Worm (Caenorhabditis elegans) whole organism, L1 larva: ENCODE data around the gene tbb-2.

Experiments used
- C04F5.9 ChIP-seq: sonication (generic microtip); optimal IDR thresholded peaks from 2 replicates; lab custom pipeline; 2016; ENCODE audit warnings: missing genetic modification characterization, missing compliant biosample characterization
- C34B4.2 ChIP-seq: sonication (generic microtip); optimal IDR thresholded peaks from 2 replicates; lab custom pipeline; 2017; ENCODE audit warnings: mild to moderate bottlenecking, missing genetic modification characterization, missing compliant biosample characterization
- F16B12.6 ChIP-seq: fragments of 150-350 bp; optimal IDR thresholded peaks from 2 replicates; lab custom pipeline; 2014; ENCODE audit warnings: missing biosample characterization, missing genetic modification characterization
- Y116A8C.19 ChIP-seq: sonication (generic microtip); optimal IDR thresholded peaks from 2 replicates; lab custom pipeline; 2016; ENCODE audit warnings: missing compliant biosample characterization, missing genetic modification characterization, borderline replicate concordance
- alr-1 ChIP-seq: fragments of 200-800 bp; sonication (Bioruptor generic); optimal IDR thresholded peaks from 2 replicates; lab custom pipeline; 2018; ENCODE audit warnings: borderline replicate concordance, mild to moderate bottlenecking, missing genetic modification characterization, missing compliant biosample characterization
- aly-2 ChIP-seq: fragments of 150-350 bp; optimal IDR thresholded peaks from 2 replicates; lab custom pipeline; 2014; ENCODE audit warnings: missing biosample characterization, missing genetic modification characterization
- ceh-82 ChIP-seq, 3 experiments: fragments of 150-350 bp in 1 of 3; sonication (generic microtip) in 2 of 3; optimal IDR thresholded peaks; 2 replicates each; lab custom pipeline; 2014 to 2017; ENCODE audit warnings: missing biosample characterization in 3 of 3, missing genetic modification characterization in 3 of 3
- ceh-90 ChIP-seq: sonication (generic microtip); optimal IDR thresholded peaks from 2 replicates; lab custom pipeline; 2016; ENCODE audit warnings: missing genetic modification characterization, missing compliant biosample characterization
- dpl-1 ChIP-seq, 3 experiments: fragments of 150-350 bp in 2 of 3; sonication (generic microtip) in 1 of 3; optimal IDR thresholded peaks; 2 replicates each; lab custom pipeline; 2014 to 2017; ENCODE audit warnings: missing biosample characterization in 3 of 3, missing genetic modification characterization in 3 of 3, missing genetic modification reagents in 3 of 3
- efl-3 ChIP-seq: fragments of 200-800 bp; sonication (Bioruptor generic); optimal IDR thresholded peaks from 2 replicates; lab custom pipeline; 2018; ENCODE audit warnings: mild to moderate bottlenecking, missing genetic modification characterization, missing compliant biosample characterization
- egl-13 ChIP-seq: sonication (generic microtip); optimal IDR thresholded peaks from 2 replicates; lab custom pipeline; 2016; ENCODE audit warnings: missing genotype, missing genetic modification reagents, missing genetic modification characterization, missing compliant biosample characterization
- elt-2 ChIP-seq: sonication (generic microtip); optimal IDR thresholded peaks from 2 replicates; lab custom pipeline; 2016; ENCODE audit warnings: missing genetic modification characterization, mild to moderate bottlenecking, inconsistent platforms, missing compliant biosample characterization, missing genetic modification reagents
- ets-5 ChIP-seq: fragments of 200-800 bp; sonication (Bioruptor generic); IDR thresholded peaks from 2 replicates; pipeline ENCODE4 v1.3.6; 2022; ENCODE audit warnings: missing genetic modification characterization, missing compliant biosample characterization
- fkh-10 ChIP-seq: sonication (generic microtip); optimal IDR thresholded peaks from 2 replicates; lab custom pipeline; 2017; ENCODE audit warnings: missing biosample characterization, missing genetic modification reagents, missing genetic modification characterization
- fkh-4 ChIP-seq: sonication (generic microtip); optimal IDR thresholded peaks from 2 replicates; lab custom pipeline; 2016; ENCODE audit warnings: missing compliant biosample characterization, missing genetic modification characterization, borderline replicate concordance
- fkh-8 ChIP-seq: sonication (generic microtip); optimal IDR thresholded peaks from 2 replicates; lab custom pipeline; 2016; ENCODE audit warnings: mild to moderate bottlenecking, missing genetic modification characterization, missing compliant biosample characterization
- grh-1 ChIP-seq: fragments of 200-800 bp; sonication (Bioruptor generic); IDR thresholded peaks from 2 replicates; pipeline ENCODE4 v1.3.6; 2022; ENCODE audit warnings: missing genetic modification reagents, missing genetic modification characterization, missing compliant biosample characterization
- hpl-2 ChIP-seq: fragments of 150-350 bp; optimal IDR thresholded peaks from 2 replicates; lab custom pipeline; 2014; ENCODE audit warnings: missing biosample characterization, missing genetic modification reagents, missing genetic modification characterization
- lin-39 ChIP-seq: fragments of 150-350 bp; optimal IDR thresholded peaks from 2 replicates; lab custom pipeline; 2014; ENCODE audit warnings: missing biosample characterization, missing genetic modification reagents, missing genetic modification characterization
- lsy-2 ChIP-seq, 2 experiments: fragments of 150-350 bp; optimal IDR thresholded peaks; 2 replicates each; lab custom pipeline; 2014; ENCODE audit warnings: missing biosample characterization in 2 of 2, missing genetic modification characterization in 2 of 2
- mab-9 ChIP-seq: fragments of 200-800 bp; sonication (Bioruptor generic); IDR thresholded peaks from 2 replicates; pipeline ENCODE4 v1.3.6; 2022; ENCODE audit warnings: missing genetic modification reagents, missing genetic modification characterization, missing compliant biosample characterization
- mdl-1 ChIP-seq, 2 experiments: fragments of 150-350 bp; optimal IDR thresholded peaks; 2 replicates each; lab custom pipeline; 2014 to 2017; ENCODE audit warnings: missing biosample characterization in 2 of 2, missing genetic modification characterization in 2 of 2, inconsistent platforms in 1 of 2
- mef-2 ChIP-seq: fragments of 150-350 bp; optimal IDR thresholded peaks from 2 replicates; lab custom pipeline; 2014; ENCODE audit warnings: missing biosample characterization, missing genetic modification characterization
- mep-1 ChIP-seq: fragments of 150-350 bp; optimal IDR thresholded peaks from 2 replicates; lab custom pipeline; 2014; ENCODE audit warnings: missing biosample characterization, missing genetic modification characterization
- nhr-11 ChIP-seq: fragments of 150-350 bp; optimal IDR thresholded peaks from 2 replicates; lab custom pipeline; 2014; ENCODE audit warnings: missing biosample characterization, missing genetic modification characterization
- nhr-12 ChIP-seq: sonication (generic microtip); optimal IDR thresholded peaks from 2 replicates; lab custom pipeline; 2017; ENCODE audit warnings: missing biosample characterization, missing genetic modification characterization
- nhr-19 ChIP-seq: fragments of 200-800 bp; sonication (Bioruptor generic); conservative IDR thresholded peaks from 2 replicates; pipeline ENCODE4 v1.3.6; 2022; ENCODE audit warnings: missing genetic modification characterization, missing compliant biosample characterization
- nhr-20 ChIP-seq: sonication (generic microtip); optimal IDR thresholded peaks from 2 replicates; lab custom pipeline; 2016; ENCODE audit warnings: mild to moderate bottlenecking, missing genetic modification characterization, missing compliant biosample characterization
- nhr-237 ChIP-seq: fragments of 150-350 bp; optimal IDR thresholded peaks from 2 replicates; lab custom pipeline; 2014; ENCODE audit warnings: missing biosample characterization, missing genetic modification characterization
- nhr-71 ChIP-seq: sonication (generic microtip); optimal IDR thresholded peaks from 2 replicates; lab custom pipeline; 2016; ENCODE audit warnings: mild to moderate bottlenecking, missing genetic modification characterization, moderate library complexity, missing compliant biosample characterization
- nhr-84 ChIP-seq: sonication (generic microtip); optimal IDR thresholded peaks from 2 replicates; lab custom pipeline; 2017; ENCODE audit warnings: missing biosample characterization, missing genetic modification characterization
- nhr-85 ChIP-seq: sonication (generic microtip); peaks from one replicate; lab custom pipeline; 2016; ENCODE audit warnings: missing genetic modification characterization, inconsistent platforms, missing compliant biosample characterization
- pag-3 ChIP-seq: sonication (generic microtip); optimal IDR thresholded peaks from 2 replicates; lab custom pipeline; 2017; ENCODE audit warnings: missing genetic modification characterization, mild to moderate bottlenecking, missing compliant biosample characterization, antibody characterized with exemption, borderline replicate concordance; ENCODE audit not compliant: insufficient read depth
- rnt-1 ChIP-seq: sonication (generic microtip); optimal IDR thresholded peaks from 2 replicates; lab custom pipeline; 2016; ENCODE audit warnings: mild to moderate bottlenecking, missing genetic modification characterization, moderate library complexity, missing compliant biosample characterization
- skn-1 ChIP-seq: fragments of 150-350 bp; optimal IDR thresholded peaks from 2 replicates; lab custom pipeline; 2014; ENCODE audit warnings: missing biosample characterization, missing genetic modification characterization
- snpc-4 ChIP-seq: fragments of 150-350 bp; optimal IDR thresholded peaks from 2 replicates; lab custom pipeline; 2014; ENCODE audit warnings: missing biosample characterization, missing genetic modification characterization
- snu-23 ChIP-seq: sonication (generic microtip); optimal IDR thresholded peaks from 2 replicates; lab custom pipeline; 2016; ENCODE audit warnings: missing genetic modification characterization, missing compliant biosample characterization
- sox-4 ChIP-seq: sonication (generic microtip); optimal IDR thresholded peaks from 2 replicates; lab custom pipeline; 2016; ENCODE audit warnings: missing genetic modification characterization, missing compliant biosample characterization
- sptf-1 ChIP-seq: fragments of 150-350 bp; optimal IDR thresholded peaks from 2 replicates; lab custom pipeline; 2014; ENCODE audit warnings: missing biosample characterization, missing genetic modification characterization
- swsn-7 ChIP-seq: sonication (generic microtip); optimal IDR thresholded peaks from 2 replicates; lab custom pipeline; 2016; ENCODE audit warnings: missing genetic modification characterization, missing compliant biosample characterization
- tbx-2 ChIP-seq: sonication (generic microtip); optimal IDR thresholded peaks from 2 replicates; lab custom pipeline; 2016; ENCODE audit warnings: missing genetic modification characterization, missing compliant biosample characterization
- tlp-1 ChIP-seq: fragments of 150-350 bp; optimal IDR thresholded peaks from 2 replicates; lab custom pipeline; 2014; ENCODE audit warnings: missing biosample characterization, missing genetic modification characterization
- unc-130 ChIP-seq: fragments of 150-350 bp; optimal IDR thresholded peaks from 2 replicates; lab custom pipeline; 2017; ENCODE audit warnings: missing biosample characterization, missing genetic modification characterization, inconsistent platforms
- unc-86 ChIP-seq: sonication (generic microtip); optimal IDR thresholded peaks from 2 replicates; lab custom pipeline; 2016; ENCODE audit warnings: missing genetic modification characterization, missing compliant biosample characterization
- unc-98 ChIP-seq: fragments of 200-800 bp; sonication (Bioruptor generic); IDR thresholded peaks from 2 replicates; pipeline ENCODE4 v1.3.6; 2022; ENCODE audit warnings: missing genetic modification characterization, missing compliant biosample characterization
- vab-15 ChIP-seq: sonication (generic microtip); optimal IDR thresholded peaks from 2 replicates; lab custom pipeline; 2017; ENCODE audit warnings: missing genotype, mild to moderate bottlenecking, missing genetic modification characterization, missing compliant biosample characterization
- ztf-4 ChIP-seq: fragments of 150-350 bp; optimal IDR thresholded peaks from 2 replicates; lab custom pipeline; 2014; ENCODE audit warnings: missing biosample characterization, missing genetic modification characterization

Gene tbb-2

ce11 chrIII:4018591-4019580, 1.5 kb upstream of the tbb-2 start (continued):
- TF ChIP-seq pag-3 (tag; lab: Kevin White, UChicago) (no peak), C34B4.2 (tag; lab: Kevin White, UChicago) (no peak), swsn-7 (tag; lab: Kevin White, UChicago) (peak; percentile 23), ceh-90 (tag; lab: Kevin White, UChicago) (no peak), C04F5.9 (tag; lab: Kevin White, UChicago) (no peak), snu-23 (GFP tag; lab: Kevin White, UChicago) (peak; percentile 10), ceh-82 (tag; optimal IDR thresholded peaks at IDR 0.05; lab: Kevin White, UChicago) (peak in 1 of 3 experiments; percentile 19), nhr-12 (no peak), nhr-85 (tag; lab: Kevin White, UChicago) (no peak), aly-2 (tag; lab: Kevin White, UChicago) (no peak), mdl-1 (tag; optimal IDR thresholded peaks at IDR 0.05; lab: Kevin White, UChicago) (no peak), Y116A8C.19 (tag; lab: Kevin White, UChicago) (no peak), tbx-2 (no peak), efl-3 (GFP tag; lab: Kevin White, UChicago) (no peak), fkh-10 (GFP tag; lab: Kevin White, UChicago) (no peak), ets-5 (GFP tag; lab: Robert Waterston, UW) (no peak), nhr-11 (tag; lab: Kevin White, UChicago) (no peak), F16B12.6 (tag; lab: Kevin White, UChicago) (peak; percentile 4), rnt-1 (tag; lab: Kevin White, UChicago) (peak; percentile 38), nhr-71 (tag; lab: Kevin White, UChicago) (peak; percentile 11), grh-1 (GFP tag; lab: Robert Waterston, UW) (no peak), sptf-1 (no peak), ztf-4 (tag; lab: Kevin White, UChicago) (no peak), dpl-1 (GFP tag; optimal IDR thresholded peaks at IDR 0.05; lab: Kevin White, UChicago) (peak in 2 of 3 experiments; percentile 7 to 30), unc-130 (tag; lab: Kevin White, UChicago) (peak; percentile 5), nhr-84 (tag; lab: Kevin White, UChicago) (no peak), vab-15 (tag; lab: Kevin White, UChicago) (no peak)

DNA sequence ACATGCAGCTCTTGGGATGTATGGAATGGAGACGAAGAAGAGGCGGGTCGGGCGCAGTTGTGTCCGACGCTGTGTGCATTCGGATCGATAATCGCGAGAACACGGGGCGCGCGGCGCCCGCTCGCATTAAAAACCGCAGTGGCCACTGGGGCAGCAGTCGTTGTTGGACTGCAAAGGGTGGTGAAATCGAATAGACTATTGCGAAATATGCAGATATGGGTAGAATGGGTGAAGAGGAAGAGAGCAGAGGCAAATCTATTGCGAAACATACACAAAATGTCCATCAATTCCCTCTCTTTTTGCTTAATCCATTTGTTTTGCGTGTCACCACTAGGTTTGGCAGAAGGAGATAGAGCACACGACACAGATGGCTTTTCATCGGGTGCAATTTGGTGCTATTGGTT, 670 bp upstream of the tbb-2 start:
- TF ChIP-seq lin-39 (tag; lab: Kevin White, UChicago): no peak
- peak; percentile 63 to 81 (median 68) for TF ChIP-seq ceh-82 (tag; optimal IDR thresholded peaks at IDR 0.05; lab: Kevin White, UChicago)
- TF ChIP-seq alr-1 (tag; lab: Kevin White, UChicago): no peak
- TF ChIP-seq Y116A8C.19 (tag; lab: Kevin White, UChicago): no peak
- TF ChIP-seq sox-4 (tag; lab: Kevin White, UChicago): no peak
- TF ChIP-seq hpl-2 (GFP tag; lab: Kevin White, UChicago): peak; percentile 60
- peak; percentile 50 for TF ChIP-seq F16B12.6 (tag; lab: Kevin White, UChicago)
- TF ChIP-seq lsy-2 (tag; optimal IDR thresholded peaks at IDR 0.05; lab: Kevin White, UChicago): peak; percentile 8 to 78
- no peak for TF ChIP-seq tlp-1 (tag; lab: Kevin White, UChicago)
- TF ChIP-seq swsn-7 (tag; lab: Kevin White, UChicago): peak; percentile 28
- TF ChIP-seq nhr-237 (tag; lab: Kevin White, UChicago): peak; percentile 10
- no peak for TF ChIP-seq mef-2 (tag; lab: Kevin White, UChicago)
- TF ChIP-seq sptf-1: no peak
- no peak for TF ChIP-seq nhr-19 (GFP tag; lab: Robert Waterston, UW)
- peak; percentile 75 for TF ChIP-seq mep-1 (tag; lab: Kevin White, UChicago)
- peak; percentile 35 for TF ChIP-seq unc-86 (tag; lab: Kevin White, UChicago)
- TF ChIP-seq unc-98 (GFP tag; lab: Robert Waterston, UW): no peak
- TF ChIP-seq nhr-20 (tag; lab: Kevin White, UChicago): no peak
- peak; percentile 65 for TF ChIP-seq nhr-85 (tag; lab: Kevin White, UChicago)
- no peak for TF ChIP-seq elt-2
- TF ChIP-seq skn-1 (tag; lab: Kevin White, UChicago): peak; percentile 81
- no peak for TF ChIP-seq fkh-4
- peak; percentile 29 for TF ChIP-seq egl-13 (tag; lab: Kevin White, UChicago)
- TF ChIP-seq tbx-2: peak; percentile 46
- peak; percentile 81 for TF ChIP-seq fkh-8 (tag; lab: Kevin White, UChicago)
- no peak for TF ChIP-seq nhr-11 (tag; lab: Kevin White, UChicago)
- no peak for TF ChIP-seq nhr-84 (tag; lab: Kevin White, UChicago)
- TF ChIP-seq fkh-10 (GFP tag; lab: Kevin White, UChicago): peak; percentile 1
- no peak for TF ChIP-seq mab-9 (GFP tag; lab: Robert Waterston, UW)
- TF ChIP-seq ztf-4 (tag; lab: Kevin White, UChicago): no peak
- peak; percentile 71 for TF ChIP-seq snpc-4 (tag; lab: Kevin White, UChicago)
